Fruit fly (Drosophila melanogaster): Measurements from ENCODE around the gene CG45105.

The CG45105 gene

DNA sequence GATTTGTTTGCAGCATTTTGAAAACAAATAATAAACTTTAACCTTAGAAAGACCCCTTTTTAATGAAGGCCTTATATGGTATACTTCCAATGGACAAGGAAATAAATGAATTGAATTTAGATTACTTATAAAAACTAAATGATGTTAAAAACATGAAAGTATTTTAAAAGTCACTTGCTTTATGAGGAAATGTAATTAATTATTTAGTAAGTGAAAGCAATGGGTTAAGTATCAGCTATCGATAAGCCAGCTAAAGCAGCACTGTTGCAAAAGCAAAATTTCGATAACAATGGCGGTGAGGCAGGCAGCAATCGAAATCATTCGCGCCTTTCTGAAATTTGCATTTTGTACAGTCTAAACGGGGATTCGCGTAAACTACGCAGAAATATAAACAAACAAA, 47.4 kb upstream of the CG45105 start, which contains the start of the genes CG32856 and Rbf2 (continued):
- TF ChIP-seq CG11294 (GFP tag; IDR thresholded peaks at IDR 0.05) (no peak), CG6792 (GFP tag; optimal IDR thresholded peaks at IDR 0.05) (peak; percentile 84), CG6163 (GFP tag; IDR thresholded peaks at IDR 0.05) (no peak; the same call in 2 of the 3 replicates), cyc (GFP tag; optimal IDR thresholded peaks at IDR 0.05) (peak; percentile 67), Eip75B (GFP tag; optimal IDR thresholded peaks at IDR 0.05) (peak; percentile 78), CG8119 (GFP tag; IDR thresholded peaks at IDR 0.05) (peak; percentile 89), fkh (GFP tag; optimal IDR thresholded peaks at IDR 0.05) (no peak), ss (GFP tag; optimal IDR thresholded peaks at IDR 0.05) (peak in 1 of 2 experiments; percentile 76), CG8632 (GFP tag; optimal IDR thresholded peaks at IDR 0.05) (peak; percentile 88), CG10669 (GFP tag; optimal IDR thresholded peaks at IDR 0.05) (no peak), CG34406 (GFP tag; optimal IDR thresholded peaks at IDR 0.05) (peak; percentile 89), fd59A (GFP tag; optimal IDR thresholded peaks at IDR 0.05) (peak; percentile 74), lz (GFP tag; optimal IDR thresholded peaks at IDR 0.05) (peak; percentile 95), CG3032 (tag; optimal IDR thresholded peaks at IDR 0.05) (peak; percentile 77)

DNA sequence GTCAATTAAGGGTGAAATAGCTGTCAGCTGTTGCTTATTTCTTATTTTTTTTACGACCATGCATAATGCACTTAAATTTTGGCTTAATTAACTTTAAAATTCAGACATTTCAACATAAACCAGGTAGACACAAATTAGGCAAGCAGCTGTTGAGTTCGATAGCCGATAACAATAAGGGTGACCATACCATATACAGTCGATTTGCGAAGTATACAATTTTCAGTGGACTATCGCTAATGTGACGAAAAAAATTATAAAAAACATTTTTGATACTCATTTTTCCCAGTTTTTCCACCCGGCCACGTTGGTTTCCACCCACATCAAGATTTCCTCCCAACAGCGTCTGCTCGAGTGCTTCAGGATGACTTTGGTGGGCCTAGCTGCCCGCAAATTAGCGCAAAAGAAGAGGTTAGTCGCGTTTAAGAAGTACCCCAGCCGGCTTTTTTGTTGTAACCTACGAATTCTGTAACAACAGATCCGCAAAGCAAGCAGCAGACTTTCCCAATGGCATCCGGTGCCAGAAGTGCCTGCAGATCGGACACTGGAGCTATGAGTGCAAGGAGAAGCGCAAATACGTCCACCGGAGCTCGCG, 46.0 kb upstream of the CG45105 start, which contains the start of the genes CG4287 and CG5516:
CG4287 (minus strand) TSS at position 178 of the 592 bp plus-strand sequence.
CG5516 (plus strand) TSS at position 195 of the 592 bp plus-strand sequence.
- TF ChIP-seq esn (GFP tag; optimal IDR thresholded peaks at IDR 0.05): peak; percentile 65
- no peak for TF ChIP-seq Sox14 (GFP tag; optimal IDR thresholded peaks at IDR 0.05)
- no peak for TF ChIP-seq CG6792 (GFP tag; optimal IDR thresholded peaks at IDR 0.05)
- peak; percentile 42 for TF ChIP-seq svp (GFP tag)
- TF ChIP-seq CG6276 (GFP tag; optimal IDR thresholded peaks at IDR 0.05): no peak
- no peak for TF ChIP-seq net (GFP tag; optimal IDR thresholded peaks at IDR 0.05)
- no peak for TF ChIP-seq CG15336 (GFP tag; IDR thresholded peaks at IDR 0.05)
- peak; percentile 13 for TF ChIP-seq cyc (GFP tag; optimal IDR thresholded peaks at IDR 0.05)
- TF ChIP-seq OdsH (GFP tag; optimal IDR thresholded peaks at IDR 0.05): no peak
- no peak for TF ChIP-seq Hr38 (GFP tag; optimal IDR thresholded peaks at IDR 0.05)
- TF ChIP-seq dsx (GFP tag; optimal IDR thresholded peaks at IDR 0.05; ENCODE audit: poor library complexity, severe bottlenecking): peak; percentile 41
- TF ChIP-seq Hr4 (GFP tag; optimal IDR thresholded peaks at IDR 0.05): peak; percentile 11
- TF ChIP-seq CG6854 (GFP tag; optimal IDR thresholded peaks at IDR 0.05): no peak
- no peak for TF ChIP-seq Hr39 (GFP tag; optimal IDR thresholded peaks at IDR 0.05)

DNA sequence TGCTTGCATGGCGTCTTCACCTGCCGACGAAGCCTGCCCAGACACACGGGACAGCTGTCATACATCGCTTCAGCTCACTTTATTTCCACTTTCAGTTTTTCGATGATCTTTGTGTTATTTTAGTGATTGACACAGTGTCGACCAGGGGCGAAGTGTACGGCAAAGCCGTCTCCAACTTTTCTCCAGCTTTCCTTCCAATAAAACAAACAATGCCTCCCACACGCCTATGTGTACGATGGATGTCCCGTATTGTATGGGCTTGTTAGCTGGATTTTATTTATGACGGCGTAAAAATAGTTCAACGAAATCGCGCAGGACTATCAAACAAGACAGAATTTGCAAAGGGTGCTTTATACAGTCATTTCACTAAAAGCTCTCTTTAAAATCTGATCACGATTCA, 33.0 kb upstream of the CG45105 start, which contains the start of the genes CG31088 and CG46383:
CG31088 (minus strand) TSS at position 101 of the 400 bp plus-strand sequence.
CG46383 (minus strand) TSS at position 101 of the 400 bp plus-strand sequence.
- TF ChIP-seq dsx (GFP tag; optimal IDR thresholded peaks at IDR 0.05; ENCODE audit: poor library complexity, severe bottlenecking) (no peak), fkh (GFP tag; optimal IDR thresholded peaks at IDR 0.05) (no peak), CG11294 (GFP tag; IDR thresholded peaks at IDR 0.05) (no peak), CG8319 (GFP tag; optimal IDR thresholded peaks at IDR 0.05) (no peak), Eip75B (GFP tag; optimal IDR thresholded peaks at IDR 0.05) (no peak), Sox14 (GFP tag; optimal IDR thresholded peaks at IDR 0.05) (no peak), topi (GFP tag; optimal IDR thresholded peaks at IDR 0.05) (no peak), CG15336 (GFP tag; IDR thresholded peaks at IDR 0.05) (no peak), CG6163 (GFP tag; IDR thresholded peaks at IDR 0.05) (no peak), CG11762 (GFP tag; optimal IDR thresholded peaks at IDR 0.05; ENCODE audit: insufficient read depth) (no peak), CG8632 (GFP tag; optimal IDR thresholded peaks at IDR 0.05) (no peak)

DNA sequence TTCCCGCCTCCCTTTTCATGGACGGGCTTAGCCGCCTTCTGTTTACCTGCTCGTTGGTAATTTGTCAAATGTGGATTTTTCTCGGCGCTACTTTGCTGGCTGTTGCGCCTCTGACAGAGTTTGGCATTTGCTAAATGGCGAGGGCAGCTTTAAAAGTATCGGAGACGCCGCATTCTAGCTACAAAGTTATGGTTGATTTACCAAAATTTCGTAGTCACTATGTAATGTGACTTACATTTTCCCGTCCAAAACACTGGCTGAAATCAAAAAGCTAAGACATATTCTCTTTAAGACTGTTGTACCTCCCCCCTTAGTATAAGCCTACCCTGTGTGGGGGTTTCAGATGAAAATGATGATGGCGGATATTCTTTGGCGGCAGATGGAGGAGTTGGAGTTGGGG, 29.8 kb upstream of the CG45105 start:
- no peak for TF ChIP-seq CG6854 (GFP tag; optimal IDR thresholded peaks at IDR 0.05)
- 0 out of 3 replicates have a peak, but pooled peaks have one; percentile 33 for TF ChIP-seq CG6163 (GFP tag; IDR thresholded peaks at IDR 0.05)
- no peak for TF ChIP-seq Hr4 (GFP tag; optimal IDR thresholded peaks at IDR 0.05)
- no peak for TF ChIP-seq CG7368 (GFP tag; optimal IDR thresholded peaks at IDR 0.05)
- no peak for TF ChIP-seq dac (GFP tag; optimal IDR thresholded peaks at IDR 0.05)
- TF ChIP-seq CG8319 (GFP tag; optimal IDR thresholded peaks at IDR 0.05): no peak

DNA sequence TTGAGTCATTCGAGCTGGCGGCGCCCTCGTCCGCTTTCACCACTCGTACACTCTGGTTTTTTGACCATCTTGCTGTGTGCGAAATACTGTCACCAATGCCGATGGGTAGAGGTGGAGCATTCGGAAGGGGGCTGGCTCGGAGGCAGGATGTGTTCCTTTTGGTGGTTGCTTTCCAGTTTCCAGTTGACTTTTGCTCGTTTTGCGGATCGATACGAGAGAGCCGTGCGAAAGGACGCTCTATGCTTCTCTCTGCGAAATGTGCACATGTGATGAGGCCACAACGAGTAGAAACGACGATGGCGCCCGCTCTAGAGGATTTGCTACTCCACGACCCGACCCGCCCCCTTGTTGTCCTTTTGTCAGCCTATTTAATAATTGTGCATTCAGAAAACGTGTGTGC, 19.9 kb upstream of the CG45105 start:
- TF ChIP-seq eg (GFP tag; IDR thresholded peaks at IDR 0.05): 0 out of 3 replicates have a peak, but pooled peaks have one; percentile 14
- no peak for TF ChIP-seq CG6276 (GFP tag; optimal IDR thresholded peaks at IDR 0.05)

Measured in whole organism, prepupa.